Worm (Caenorhabditis elegans) whole organism, L2 larva: ENCODE data around the gene cest-26.

Experiments used
- ama-1 ChIP-seq: fragments of 150-350 bp; optimal IDR thresholded peaks from 2 replicates; lab custom pipeline; 2018; ENCODE audit warnings: inconsistent platforms
- egl-27 ChIP-seq: sonication (generic microtip); optimal IDR thresholded peaks from 3 replicates; lab custom pipeline; 2017; ENCODE audit warnings: missing biosample characterization, missing genetic modification reagents, missing genetic modification characterization
- lsy-2 ChIP-seq, 2 experiments: fragments of 150-350 bp in 1 of 2; sonication (generic microtip) in 1 of 2; optimal IDR thresholded peaks; 2 replicates each; lab custom pipeline; 2014 to 2017; ENCODE audit warnings: missing biosample characterization in 2 of 2, missing genetic modification characterization in 2 of 2
- nhr-12 ChIP-seq: fragments of 150-350 bp; optimal IDR thresholded peaks from 2 replicates; lab custom pipeline; 2014; ENCODE audit warnings: missing biosample characterization, missing genetic modification characterization
- snpc-4 ChIP-seq: fragments of 150-350 bp; optimal IDR thresholded peaks from 2 replicates; lab custom pipeline; 2014; ENCODE audit warnings: missing biosample characterization, missing genetic modification characterization
- unc-39 ChIP-seq: fragments of 150-350 bp; optimal IDR thresholded peaks from 2 replicates; lab custom pipeline; 2014; ENCODE audit warnings: missing biosample characterization, missing genetic modification characterization
- unc-62 ChIP-seq: fragments of 150-350 bp; optimal IDR thresholded peaks from 2 replicates; lab custom pipeline; 2014; ENCODE audit warnings: missing biosample characterization, missing genetic modification reagents, missing genetic modification characterization

DNA sequence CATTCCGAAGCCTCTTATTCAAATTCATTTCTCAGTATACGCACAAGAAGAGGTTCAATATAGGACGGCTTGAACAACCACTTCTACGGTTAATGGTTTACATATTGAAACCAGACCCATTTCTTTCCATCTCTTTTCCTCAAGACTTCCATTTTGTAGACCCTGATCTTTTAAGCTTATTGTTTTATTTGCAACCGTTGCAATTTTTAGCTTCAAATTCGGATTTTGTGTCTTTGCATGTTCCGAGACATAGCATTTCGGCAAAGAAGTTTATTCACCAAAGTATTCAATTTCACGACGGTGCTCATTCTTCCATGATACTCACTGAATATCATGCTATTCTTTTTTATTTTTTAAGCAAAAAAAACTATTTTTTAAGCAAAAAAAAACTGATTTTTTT is 28.8 kb upstream of the cest-26 start, which contains the start of gene nmur-3:
- TF ChIP-seq lsy-2 (tag; optimal IDR thresholded peaks at IDR 0.05; lab: Kevin White, UChicago) = no peak
- TF ChIP-seq ama-1 = no peak
- no peak for TF ChIP-seq egl-27 (tag; lab: Kevin White, UChicago)
- no peak for TF ChIP-seq unc-39 (tag; lab: Kevin White, UChicago)
- no peak for TF ChIP-seq nhr-12 (tag; lab: Kevin White, UChicago)
- TF ChIP-seq unc-62 (GFP tag; lab: Kevin White, UChicago) = no peak
- TF ChIP-seq snpc-4 (tag; lab: Kevin White, UChicago) = no peak
